Fruit fly (Drosophila melanogaster) whole organism, embryonic: ENCODE data around the gene RpL13.

Experiments
- Awh ChIP-seq: fragments of 200-800 bp; sonication (Bioruptor generic); IDR thresholded peaks from 2 replicates; pipeline ENCODE4, ENCODE4 v1.3.6; 2022; ENCODE audit warnings: missing biosample characterization, missing genetic modification characterization
- CG10366 ChIP-seq: fragments of 200-800 bp; sonication (Bioruptor generic); IDR thresholded peaks from 2 replicates; pipeline ENCODE4 v1.3.6; 2022; ENCODE audit warnings: missing biosample characterization, missing genetic modification characterization
- CG14441 ChIP-seq: fragments of 200-800 bp; sonication (Bioruptor generic); IDR thresholded peaks from 2 replicates; pipeline ENCODE4 v1.3.6; 2022; ENCODE audit warnings: missing biosample characterization, missing genetic modification characterization
- CG14667 ChIP-seq: fragments of 200-800 bp; sonication (Bioruptor generic); IDR thresholded peaks from 2 replicates; pipeline ENCODE4 v1.3.6; 2022; ENCODE audit warnings: missing biosample characterization, missing genetic modification characterization
- CG15269 ChIP-seq: fragments of 200-800 bp; sonication (Bioruptor generic); optimal IDR thresholded peaks from 2 replicates; lab custom pipeline; 2018; ENCODE audit warnings: missing biosample characterization, mild to moderate bottlenecking, missing genetic modification characterization, moderate library complexity
- CG16815 ChIP-seq: fragments of 200-800 bp; sonication (Bioruptor generic); optimal IDR thresholded peaks from 3 replicates; lab custom pipeline; 2017; ENCODE audit warnings: missing biosample characterization, mild to moderate bottlenecking, missing genetic modification characterization
- CG1792 ChIP-seq: fragments of 200-800 bp; sonication (Bioruptor generic); optimal IDR thresholded peaks from 2 replicates; lab custom pipeline; 2016; ENCODE audit warnings: missing biosample characterization, missing genetic modification characterization
- CG18011 ChIP-seq: fragments of 200-800 bp; sonication (Bioruptor generic); optimal IDR thresholded peaks from 2 replicates; lab custom pipeline; 2017; ENCODE audit warnings: missing biosample characterization, missing genetic modification characterization, mild to moderate bottlenecking, moderate library complexity, missing genotype
- CG18476 ChIP-seq: fragments of 200-800 bp; sonication (Bioruptor generic); optimal IDR thresholded peaks from 2 replicates; lab custom pipeline; 2016; ENCODE audit warnings: missing biosample characterization, mild to moderate bottlenecking, missing genetic modification characterization
- CG18619 ChIP-seq: fragments of 200-800 bp; sonication (Bioruptor generic); optimal IDR thresholded peaks from 3 replicates; lab custom pipeline; 2017; ENCODE audit warnings: missing biosample characterization, mild to moderate bottlenecking, missing genetic modification characterization
- CG32767 ChIP-seq: fragments of 200-800 bp; sonication (Bioruptor generic); IDR thresholded peaks from 2 replicates; pipeline ENCODE4 v1.3.6; 2022; ENCODE audit warnings: missing biosample characterization, missing genetic modification characterization
- CG33557 ChIP-seq: fragments of 200-800 bp; sonication (Bioruptor generic); optimal IDR thresholded peaks from 2 replicates; lab custom pipeline; 2019; ENCODE audit warnings: missing biosample characterization, mild to moderate bottlenecking, missing genetic modification characterization, moderate library complexity
- CG5245 ChIP-seq: fragments of 200-800 bp; sonication (Bioruptor generic); optimal IDR thresholded peaks from 3 replicates; lab custom pipeline; 2016; ENCODE audit warnings: missing biosample characterization, missing genetic modification characterization
- CG6765 ChIP-seq: fragments of 200-800 bp; sonication (Bioruptor generic); optimal IDR thresholded peaks from 3 replicates; lab custom pipeline; 2017; ENCODE audit warnings: missing biosample characterization, mild to moderate bottlenecking, missing genetic modification characterization
- CG6791 ChIP-seq: fragments of 200-800 bp; sonication (Bioruptor generic); IDR thresholded peaks from 3 replicates; pipeline ENCODE4 v1.3.6; 2022; ENCODE audit warnings: missing biosample characterization, missing genetic modification characterization; ENCODE audit not compliant: partially characterized antibody
- CG7357 ChIP-seq: fragments of 200-800 bp; sonication (Bioruptor generic); IDR thresholded peaks from 3 replicates; pipeline ENCODE4 v1.3.6; 2022; ENCODE audit warnings: missing biosample characterization, missing genetic modification characterization
- CG7987 ChIP-seq: fragments of 200-800 bp; sonication (Bioruptor generic); optimal IDR thresholded peaks from 2 replicates; lab custom pipeline; 2018; ENCODE audit warnings: missing biosample characterization, mild to moderate bottlenecking, missing genetic modification characterization, moderate library complexity
- CG9215 ChIP-seq: fragments of 200-800 bp; sonication (Bioruptor generic); IDR thresholded peaks from 2 replicates; pipeline ENCODE4 v1.3.6; 2022; ENCODE audit warnings: missing biosample characterization, missing genetic modification characterization
- CG9609 ChIP-seq: fragments of 200-800 bp; sonication (Bioruptor generic); optimal IDR thresholded peaks from 3 replicates; lab custom pipeline; 2016; ENCODE audit warnings: missing biosample characterization, missing genetic modification characterization
- Dll ChIP-seq: fragments of 200-800 bp; sonication (Bioruptor generic); IDR thresholded peaks from 4 replicates; pipeline ENCODE4 v1.3.6; 2022; ENCODE audit warnings: missing biosample characterization, missing genetic modification characterization; ENCODE audit not compliant: partially characterized antibody
- Ets65A ChIP-seq: fragments of 200-800 bp; sonication (Bioruptor generic); peaks from one replicate; lab custom pipeline; 2016; ENCODE audit warnings: missing biosample characterization, missing genetic modification characterization
- Fer3 ChIP-seq: fragments of 200-800 bp; sonication (Bioruptor generic); optimal IDR thresholded peaks from 2 replicates; lab custom pipeline; 2018; ENCODE audit warnings: missing biosample characterization, mild to moderate bottlenecking, missing genetic modification characterization, moderate library complexity
- Hand ChIP-seq: fragments of 200-800 bp; sonication (Bioruptor generic); optimal IDR thresholded peaks from 2 replicates; lab custom pipeline; 2017; ENCODE audit warnings: mild to moderate bottlenecking, missing biosample characterization, missing genetic modification reagents, missing genetic modification characterization
- Mes4 ChIP-seq: fragments of 200-800 bp; sonication (Bioruptor generic); optimal IDR thresholded peaks from 2 replicates; lab custom pipeline; 2016; ENCODE audit warnings: missing biosample characterization, missing genetic modification characterization
- NC2β ChIP-seq: fragments of 200-800 bp; sonication (Bioruptor generic); optimal IDR thresholded peaks from 2 replicates; lab custom pipeline; 2016; ENCODE audit warnings: missing biosample characterization, missing genetic modification characterization
- Sox100B ChIP-seq: fragments of 200-800 bp; sonication (Bioruptor generic); optimal IDR thresholded peaks from 3 replicates; lab custom pipeline; 2018; ENCODE audit warnings: missing biosample characterization, mild to moderate bottlenecking, missing genetic modification characterization
- Vsx1 ChIP-seq: fragments of 200-800 bp; sonication (Bioruptor generic); optimal IDR thresholded peaks from 2 replicates; lab custom pipeline; 2017; ENCODE audit warnings: missing biosample characterization, mild to moderate bottlenecking, missing genetic modification characterization, missing genetic modification reagents
- Xrp1 ChIP-seq: fragments of 200-800 bp; sonication (Bioruptor generic); IDR thresholded peaks from 2 replicates; pipeline ENCODE4 v1.3.6; 2022; ENCODE audit warnings: missing biosample characterization, missing genetic modification characterization
- ara ChIP-seq: fragments of 200-800 bp; sonication (Bioruptor generic); IDR thresholded peaks from 2 replicates; pipeline ENCODE4 v1.3.6; 2022; ENCODE audit warnings: missing biosample characterization, missing genetic modification characterization
- bbx ChIP-seq: fragments of 200-800 bp; sonication (Bioruptor generic); IDR thresholded peaks from 2 replicates; pipeline ENCODE4 v1.3.6; 2022; ENCODE audit warnings: missing biosample characterization, missing genetic modification characterization; ENCODE audit not compliant: partially characterized antibody
- cas ChIP-seq: fragments of 200-800 bp; sonication (Bioruptor generic); IDR thresholded peaks from 2 replicates; pipeline ENCODE4 v1.3.6; 2022; ENCODE audit warnings: missing biosample characterization, missing genetic modification characterization
- chn ChIP-seq: fragments of 200-800 bp; sonication (Bioruptor generic); optimal IDR thresholded peaks from 2 replicates; lab custom pipeline; 2016; ENCODE audit warnings: missing biosample characterization, missing genetic modification characterization
- dmrt11E ChIP-seq: fragments of 200-800 bp; sonication (Bioruptor generic); optimal IDR thresholded peaks from 3 replicates; lab custom pipeline; 2018; ENCODE audit warnings: missing biosample characterization, mild to moderate bottlenecking, missing genetic modification characterization, moderate library complexity
- en ChIP-seq: fragments of 200-800 bp; sonication (Bioruptor generic); optimal IDR thresholded peaks from 2 replicates; lab custom pipeline; 2016; ENCODE audit warnings: missing biosample characterization, missing genetic modification characterization
- exex ChIP-seq: fragments of 200-800 bp; sonication (Bioruptor generic); optimal IDR thresholded peaks from 4 replicates; lab custom pipeline; 2018; ENCODE audit warnings: missing biosample characterization, mild to moderate bottlenecking, missing genetic modification characterization, moderate library complexity
- fd96Cb ChIP-seq: fragments of 200-800 bp; sonication (Bioruptor generic); optimal IDR thresholded peaks from 2 replicates; lab custom pipeline; 2018; ENCODE audit warnings: missing biosample characterization, mild to moderate bottlenecking, missing genetic modification characterization, moderate library complexity
- gcm ChIP-seq: fragments of 200-800 bp; sonication (Bioruptor generic); optimal IDR thresholded peaks from 2 replicates; lab custom pipeline; 2019; ENCODE audit warnings: missing biosample characterization, mild to moderate bottlenecking, missing genetic modification characterization, moderate library complexity
- ham ChIP-seq: fragments of 200-800 bp; sonication (Bioruptor generic); IDR thresholded peaks from 2 replicates; pipeline ENCODE4 v1.3.6; 2022; ENCODE audit warnings: missing biosample characterization, missing genetic modification characterization
- nerfin-2 ChIP-seq: fragments of 200-800 bp; sonication (Bioruptor generic); IDR thresholded peaks from 2 replicates; pipeline ENCODE4 v1.3.6; 2022; ENCODE audit warnings: missing biosample characterization, missing genetic modification characterization; ENCODE audit not compliant: partially characterized antibody
- onecut ChIP-seq: fragments of 200-800 bp; sonication (Bioruptor generic); IDR thresholded peaks from 2 replicates; pipeline ENCODE4 v1.3.6; 2022; ENCODE audit warnings: missing biosample characterization, missing genetic modification characterization
- prd ChIP-seq, 3 experiments: fragments of >200 bp in 2 of 3; fragments of 200-800 bp in 1 of 3; sonication (Bioruptor generic) in 1 of 3; optimal IDR thresholded peaks in 2 of 3; IDR thresholded peaks in 1 of 3; 2 replicates in 2 of 3; 3 replicates in 1 of 3; pipeline versions ENCODE4 v1.3.6 to Lab custom; 2017 to 2022; ENCODE audit warnings: missing biosample characterization in 1 of 3, missing genetic modification characterization in 1 of 3
- ranshi ChIP-seq: fragments of 200-800 bp; sonication (Bioruptor generic); IDR thresholded peaks from 2 replicates; pipeline ENCODE4 v1.3.6; 2022; ENCODE audit warnings: missing biosample characterization, missing genetic modification characterization
- rib ChIP-seq: fragments of 200-800 bp; sonication (Bioruptor generic); IDR thresholded peaks from 2 replicates; pipeline ENCODE4 v1.3.6; 2022; ENCODE audit warnings: missing biosample characterization, missing genetic modification characterization
- sc ChIP-seq, 3 experiments: fragments of >200 bp in 2 of 3; fragments of 200-800 bp in 1 of 3; sonication (Bioruptor generic) in 1 of 3; optimal IDR thresholded peaks; 2 replicates in 2 of 3; 3 replicates in 1 of 3; lab custom pipeline; 2017; ENCODE audit warnings: mild to moderate bottlenecking in 1 of 3, missing biosample characterization in 1 of 3, missing genetic modification characterization in 1 of 3, missing genetic modification reagents in 1 of 3
- seq ChIP-seq: fragments of 200-800 bp; sonication (Bioruptor generic); IDR thresholded peaks from 2 replicates; pipeline ENCODE4 v1.3.6; 2022; ENCODE audit warnings: missing biosample characterization, missing genetic modification characterization
- stwl ChIP-seq: fragments of 200-800 bp; sonication (Bioruptor generic); optimal IDR thresholded peaks from 3 replicates; lab custom pipeline; 2018; ENCODE audit warnings: missing biosample characterization, mild to moderate bottlenecking, missing genetic modification characterization, moderate library complexity
- tna ChIP-seq: fragments of 200-800 bp; sonication (Bioruptor generic); IDR thresholded peaks from 2 replicates; pipeline ENCODE4 v1.3.6; 2022; ENCODE audit warnings: missing biosample characterization, missing genetic modification characterization; ENCODE audit not compliant: partially characterized antibody
- trem ChIP-seq: fragments of 200-800 bp; optimal IDR thresholded peaks from 3 replicates; lab custom pipeline; 2019; ENCODE audit warnings: missing biosample characterization, mild to moderate bottlenecking, missing genetic modification characterization, moderate library complexity
- unc-4 ChIP-seq: fragments of 200-800 bp; sonication (Bioruptor generic); IDR thresholded peaks from 2 replicates; pipeline ENCODE4 v1.3.6; 2022; ENCODE audit warnings: missing biosample characterization, missing genetic modification characterization; ENCODE audit not compliant: partially characterized antibody

The RpL13 gene

dm6 chr2L:9968201-9968727 is 1.2 kb downstream of the RpL13 start (continued):
- TF ChIP-seq prd (optimal IDR thresholded peaks at IDR 0.05; lab: Kevin White, UChicago) (no peak), prd (GFP tag; IDR thresholded peaks at IDR 0.05; lab: Robert Waterston, UW) (no peak), CG15269 (tag; lab: Kevin White, UChicago) (no peak), gcm (GFP tag; lab: Kevin White, UChicago) (no peak), fd96Cb (no peak), bbx (GFP tag; lab: Robert Waterston, UW) (0 out of 2 replicates have a peak, but pooled peaks have one; percentile 27), rib (GFP tag; lab: Robert Waterston, UW) (no peak), dmrt11E (tag; lab: Kevin White, UChicago) (no peak), Xrp1 (GFP tag; lab: Robert Waterston, UW) (no peak), CG14667 (GFP tag; lab: Robert Waterston, UW) (no peak), CG18476 (GFP tag; lab: Kevin White, UChicago) (no peak), CG6765 (GFP tag; lab: Kevin White, UChicago) (no peak), CG18011 (GFP tag; lab: Kevin White, UChicago) (no peak), tna (GFP tag; lab: Robert Waterston, UW) (peak; percentile 31), cas (GFP tag; lab: Robert Waterston, UW) (no peak), CG10366 (GFP tag; lab: Robert Waterston, UW) (no peak), Dll (GFP tag; lab: Robert Waterston, UW) (peak; percentile 72), CG16815 (GFP tag; lab: Kevin White, UChicago) (no peak), trem (tag; lab: Kevin White, UChicago) (peak; percentile 20), sc (optimal IDR thresholded peaks at IDR 0.05; lab: Kevin White, UChicago) (no peak), sc (GFP tag; optimal IDR thresholded peaks at IDR 0.05; lab: Kevin White, UChicago) (no peak), Awh (GFP tag; lab: Robert Waterston, UW) (no peak), ranshi (GFP tag; lab: Robert Waterston, UW) (no peak), CG14441 (no peak), ham (GFP tag; lab: Robert Waterston, UW) (no peak), stwl (tag; lab: Kevin White, UChicago) (peak; percentile 6), CG7987 (GFP tag; lab: Kevin White, UChicago) (no peak), en (GFP tag; lab: Kevin White, UChicago) (no peak), chn (GFP tag; lab: Kevin White, UChicago) (no peak), CG5245 (GFP tag; lab: Kevin White, UChicago) (no peak), unc-4 (GFP tag; lab: Robert Waterston, UW) (peak; percentile 57), Hand (GFP tag; lab: Kevin White, UChicago) (no peak), Fer3 (tag; lab: Kevin White, UChicago) (no peak), CG6791 (GFP tag; lab: Robert Waterston, UW) (peak; percentile 44; the same call in 1 of the 3 replicates), CG1792 (no peak), CG18619 (no peak), onecut (GFP tag; lab: Robert Waterston, UW) (no peak), Mes4 (GFP tag; lab: Kevin White, UChicago) (no peak), CG33557 (GFP tag; lab: Kevin White, UChicago) (no peak), exex (tag; lab: Kevin White, UChicago) (no peak), CG32767 (GFP tag; lab: Robert Waterston, UW) (no peak), NC2β (no peak), CG9215 (GFP tag; lab: Robert Waterston, UW) (no peak), seq (no peak), Sox100B (GFP tag; lab: Kevin White, UChicago) (no peak), Ets65A (no peak), ara (GFP tag; lab: Robert Waterston, UW) (no peak), CG9609 (no peak), nerfin-2 (peak; percentile 65; the same call in 1 of the 2 replicates), Vsx1 (no peak), CG7357 (GFP tag; lab: Robert Waterston, UW) (no peak)
